Fruit fly (Drosophila melanogaster) whole organism, embryonic: ENCODE results near the gene CG45002.

ENCODE experiments used
- Ada2b ChIP-seq: fragments of 200-800 bp; sonication (Bioruptor generic); IDR thresholded peaks from 2 replicates; pipeline ENCODE4 v1.3.6; 2022; ENCODE audit warnings: missing biosample characterization, missing genetic modification characterization
- Adf1 ChIP-seq: fragments of 200-800 bp; sonication (Bioruptor generic); IDR thresholded peaks from 2 replicates; pipeline ENCODE4 v1.3.6; 2022; ENCODE audit warnings: missing biosample characterization, missing genetic modification characterization
- Atf3 ChIP-seq: fragments of 200-800 bp; sonication (Bioruptor generic); optimal IDR thresholded peaks from 3 replicates; lab custom pipeline; 2016; ENCODE audit warnings: missing biosample characterization, missing genetic modification characterization
- B-H1 ChIP-seq: fragments of 200-800 bp; sonication (Bioruptor generic); IDR thresholded peaks from 3 replicates; pipeline ENCODE4 v1.3.6; 2022; ENCODE audit warnings: missing biosample characterization, missing genetic modification characterization
- Bdp1 ChIP-seq: fragments of 200-800 bp; sonication (Bioruptor generic); optimal IDR thresholded peaks from 3 replicates; lab custom pipeline; 2016; ENCODE audit warnings: missing biosample characterization, missing genetic modification characterization
- CG10209 ChIP-seq: fragments of 200-800 bp; sonication (Bioruptor generic); optimal IDR thresholded peaks from 3 replicates; lab custom pipeline; 2017; ENCODE audit warnings: missing biosample characterization, mild to moderate bottlenecking, missing genetic modification characterization, missing genetic modification reagents
- CG10543 ChIP-seq: fragments of 200-800 bp; sonication (Bioruptor generic); optimal IDR thresholded peaks from 3 replicates; lab custom pipeline; 2017; ENCODE audit warnings: missing biosample characterization, mild to moderate bottlenecking, missing genetic modification characterization, moderate library complexity
- CG12659 ChIP-seq: fragments of 200-800 bp; sonication (Bioruptor generic); optimal IDR thresholded peaks from 3 replicates; lab custom pipeline; 2017; ENCODE audit warnings: mild to moderate bottlenecking, missing biosample characterization, missing genetic modification reagents, missing genetic modification characterization
- CG15696 ChIP-seq: fragments of 200-800 bp; sonication (Bioruptor generic); optimal IDR thresholded peaks from 2 replicates; lab custom pipeline; 2019; ENCODE audit warnings: missing biosample characterization, mild to moderate bottlenecking, missing genetic modification characterization, moderate library complexity
- CG17328 ChIP-seq: fragments of 200-800 bp; sonication (Bioruptor generic); IDR thresholded peaks from 2 replicates; pipeline ENCODE4 v1.3.6; 2022; ENCODE audit warnings: missing biosample characterization, missing genetic modification characterization
- CG4282 ChIP-seq: fragments of 200-800 bp; sonication (Bioruptor generic); optimal IDR thresholded peaks from 2 replicates; lab custom pipeline; 2016; ENCODE audit warnings: missing biosample characterization, missing genetic modification characterization
- CG4328 ChIP-seq: fragments of 200-800 bp; sonication (Bioruptor generic); optimal IDR thresholded peaks from 3 replicates; lab custom pipeline; 2017; ENCODE audit warnings: missing biosample characterization, missing genetic modification reagents, missing genetic modification characterization
- CG43689 ChIP-seq: fragments of 200-800 bp; sonication (Bioruptor generic); IDR thresholded peaks from 2 replicates; pipeline ENCODE4 v1.3.6; 2022; ENCODE audit warnings: missing biosample characterization, missing genetic modification characterization
- CG8359 ChIP-seq: fragments of 200-800 bp; sonication (Bioruptor generic); optimal IDR thresholded peaks from 2 replicates; lab custom pipeline; 2017; ENCODE audit warnings: missing biosample characterization, mild to moderate bottlenecking, missing genetic modification characterization, borderline replicate concordance
- CG9932 ChIP-seq: fragments of 200-800 bp; sonication (Bioruptor generic); IDR thresholded peaks from 2 replicates; pipeline ENCODE4 v1.3.6; 2022; ENCODE audit warnings: missing biosample characterization, missing genetic modification characterization
- Dip2 ChIP-seq: fragments of 200-800 bp; sonication (Bioruptor generic); IDR thresholded peaks from 2 replicates; pipeline ENCODE4 v1.3.6; 2022; ENCODE audit warnings: missing biosample characterization, missing genetic modification characterization
- E2f1 ChIP-seq: fragments of 200-800 bp; sonication (Bioruptor generic); IDR thresholded peaks from 2 replicates; pipeline ENCODE4 v1.3.6; 2022; ENCODE audit warnings: missing biosample characterization, missing genetic modification characterization
- E2f2 ChIP-seq: fragments of 200-800 bp; sonication (Bioruptor generic); IDR thresholded peaks from 2 replicates; pipeline ENCODE4 v1.3.6; 2022; ENCODE audit warnings: missing biosample characterization, missing genetic modification characterization
- Gug ChIP-seq: fragments of 200-800 bp; sonication (Bioruptor generic); IDR thresholded peaks from 4 replicates; pipeline ENCODE4 v1.3.6; 2022; ENCODE audit warnings: missing biosample characterization, missing genetic modification characterization
- H15 ChIP-seq: fragments of 200-800 bp; sonication (Bioruptor generic); IDR thresholded peaks from 3 replicates; pipeline ENCODE4 v1.3.6; 2022; ENCODE audit warnings: missing biosample characterization, missing genetic modification characterization
- HLH4C ChIP-seq: fragments of 200-800 bp; sonication (Bioruptor generic); IDR thresholded peaks from 3 replicates; pipeline ENCODE4 v1.3.6; 2022; ENCODE audit warnings: missing biosample characterization, missing genetic modification characterization; ENCODE audit not compliant: partially characterized antibody
- HLHmδ ChIP-seq: fragments of 200-800 bp; sonication (Bioruptor generic); optimal IDR thresholded peaks from 2 replicates; lab custom pipeline; 2018; ENCODE audit warnings: missing biosample characterization, mild to moderate bottlenecking, missing genetic modification characterization, moderate library complexity
- Hmr ChIP-seq: fragments of 200-800 bp; sonication (Bioruptor generic); optimal IDR thresholded peaks from 3 replicates; lab custom pipeline; 2017; ENCODE audit warnings: mild to moderate bottlenecking, missing biosample characterization, missing genetic modification reagents, missing genetic modification characterization
- MBD-R2 ChIP-seq: fragments of 200-800 bp; sonication (Bioruptor generic); IDR thresholded peaks from 2 replicates; pipeline ENCODE4 v1.3.6; 2022; ENCODE audit warnings: missing biosample characterization, missing genetic modification characterization
- MESR4 ChIP-seq: fragments of 200-800 bp; sonication (Bioruptor generic); optimal IDR thresholded peaks from 2 replicates; lab custom pipeline; 2018; ENCODE audit warnings: missing biosample characterization, mild to moderate bottlenecking, missing genetic modification characterization, moderate library complexity
- Meics ChIP-seq: fragments of 200-800 bp; sonication (Bioruptor generic); optimal IDR thresholded peaks from 2 replicates; lab custom pipeline; 2017; ENCODE audit warnings: missing biosample characterization, mild to moderate bottlenecking, missing genetic modification characterization
- Myb ChIP-seq: fragments of 200-800 bp; sonication (Bioruptor generic); optimal IDR thresholded peaks from 2 replicates; lab custom pipeline; 2016; ENCODE audit warnings: missing biosample characterization, missing genetic modification characterization
- NFAT ChIP-seq: fragments of 200-800 bp; sonication (Bioruptor generic); IDR thresholded peaks from 2 replicates; pipeline ENCODE4 v1.3.6; 2022; ENCODE audit warnings: missing biosample characterization, missing genetic modification characterization
- Ptx1 ChIP-seq: fragments of 200-800 bp; sonication (Bioruptor generic); IDR thresholded peaks from 2 replicates; pipeline ENCODE4 v1.3.6; 2022; ENCODE audit warnings: missing biosample characterization, missing genetic modification characterization
- Spps ChIP-seq: fragments of 200-800 bp; sonication (Bioruptor generic); optimal IDR thresholded peaks from 2 replicates; lab custom pipeline; 2018; ENCODE audit warnings: missing biosample characterization, mild to moderate bottlenecking, missing genetic modification characterization
- ab ChIP-seq: fragments of 200-800 bp; sonication (Bioruptor generic); optimal IDR thresholded peaks from 2 replicates; lab custom pipeline; 2016; ENCODE audit warnings: missing biosample characterization, missing genetic modification characterization
- amos ChIP-seq: fragments of 200-800 bp; sonication (Bioruptor generic); IDR thresholded peaks from 2 replicates; pipeline ENCODE4 v1.3.6; 2022; ENCODE audit warnings: missing biosample characterization, missing genetic modification characterization; ENCODE audit not compliant: partially characterized antibody
- bbx ChIP-seq: fragments of 200-800 bp; sonication (Bioruptor generic); IDR thresholded peaks from 2 replicates; pipeline ENCODE4 v1.3.6; 2022; ENCODE audit warnings: missing biosample characterization, missing genetic modification characterization; ENCODE audit not compliant: partially characterized antibody
- cato ChIP-seq: fragments of 200-800 bp; sonication (Bioruptor generic); optimal IDR thresholded peaks from 2 replicates; lab custom pipeline; 2016; ENCODE audit warnings: missing biosample characterization, missing genetic modification characterization, borderline replicate concordance
- ewg ChIP-seq: fragments of 200-800 bp; sonication (Bioruptor generic); optimal IDR thresholded peaks from 3 replicates; lab custom pipeline; 2017; ENCODE audit warnings: mild to moderate bottlenecking, missing biosample characterization, missing genetic modification reagents, missing genetic modification characterization
- gfzf ChIP-seq: fragments of 200-800 bp; sonication (Bioruptor generic); optimal IDR thresholded peaks from 2 replicates; lab custom pipeline; 2016; ENCODE audit warnings: missing biosample characterization, mild to moderate bottlenecking, missing genetic modification characterization, moderate library complexity
- h ChIP-seq: fragments of >200 bp; optimal IDR thresholded peaks from 2 replicates; lab custom pipeline; 2017
- hbn ChIP-seq: fragments of 200-800 bp; sonication (Bioruptor generic); IDR thresholded peaks from 2 replicates; pipeline ENCODE4 v1.3.6; 2022; ENCODE audit warnings: missing biosample characterization, missing genetic modification characterization; ENCODE audit not compliant: partially characterized antibody
- her ChIP-seq: fragments of 200-800 bp; sonication (Bioruptor generic); optimal IDR thresholded peaks from 2 replicates; lab custom pipeline; 2016; ENCODE audit warnings: missing biosample characterization, missing genetic modification characterization
- insv ChIP-seq, 2 experiments: fragments of 200-800 bp; sonication (Bioruptor generic); optimal IDR thresholded peaks; 3 replicates each; lab custom pipeline; 2016 to 2018; ENCODE audit warnings: missing biosample characterization in 2 of 2, missing genetic modification characterization in 2 of 2
- oc ChIP-seq: fragments of 200-800 bp; sonication (Bioruptor generic); optimal IDR thresholded peaks from 2 replicates; lab custom pipeline; 2018; ENCODE audit warnings: missing biosample characterization, mild to moderate bottlenecking, missing genetic modification characterization, moderate library complexity
- phol ChIP-seq: fragments of 200-800 bp; sonication (Bioruptor generic); optimal IDR thresholded peaks from 3 replicates; lab custom pipeline; 2018; ENCODE audit warnings: missing biosample characterization, mild to moderate bottlenecking, missing genetic modification characterization, moderate library complexity
- psq ChIP-seq: fragments of 200-800 bp; sonication (Bioruptor generic); optimal IDR thresholded peaks from 2 replicates; lab custom pipeline; 2017; ENCODE audit warnings: missing biosample characterization, missing genetic modification characterization
- pzg ChIP-seq: fragments of 200-800 bp; sonication (Bioruptor generic); optimal IDR thresholded peaks from 3 replicates; lab custom pipeline; 2018; ENCODE audit warnings: missing biosample characterization, mild to moderate bottlenecking, missing genetic modification characterization, moderate library complexity
- sima ChIP-seq: fragments of 200-800 bp; sonication (Bioruptor generic); optimal IDR thresholded peaks from 2 replicates; lab custom pipeline; 2016; ENCODE audit warnings: missing biosample characterization, missing genetic modification characterization
- usp ChIP-seq: fragments of >200 bp; optimal IDR thresholded peaks from 2 replicates; lab custom pipeline; 2017; ENCODE audit warnings: missing biosample characterization, missing genetic modification characterization
- wek ChIP-seq: fragments of 200-800 bp; sonication (Bioruptor generic); optimal IDR thresholded peaks from 3 replicates; lab custom pipeline; 2018; ENCODE audit warnings: missing biosample characterization, mild to moderate bottlenecking, missing genetic modification characterization, moderate library complexity
- yki ChIP-seq: fragments of >200 bp; optimal IDR thresholded peaks from 3 replicates; lab custom pipeline; 2018
- zen2 ChIP-seq: fragments of 200-800 bp; sonication (Bioruptor generic); IDR thresholded peaks from 3 replicates; pipeline ENCODE4 v1.3.6; 2022; ENCODE audit warnings: missing biosample characterization, missing genetic modification characterization; ENCODE audit not compliant: partially characterized antibody

Gene CG45002

DNA sequence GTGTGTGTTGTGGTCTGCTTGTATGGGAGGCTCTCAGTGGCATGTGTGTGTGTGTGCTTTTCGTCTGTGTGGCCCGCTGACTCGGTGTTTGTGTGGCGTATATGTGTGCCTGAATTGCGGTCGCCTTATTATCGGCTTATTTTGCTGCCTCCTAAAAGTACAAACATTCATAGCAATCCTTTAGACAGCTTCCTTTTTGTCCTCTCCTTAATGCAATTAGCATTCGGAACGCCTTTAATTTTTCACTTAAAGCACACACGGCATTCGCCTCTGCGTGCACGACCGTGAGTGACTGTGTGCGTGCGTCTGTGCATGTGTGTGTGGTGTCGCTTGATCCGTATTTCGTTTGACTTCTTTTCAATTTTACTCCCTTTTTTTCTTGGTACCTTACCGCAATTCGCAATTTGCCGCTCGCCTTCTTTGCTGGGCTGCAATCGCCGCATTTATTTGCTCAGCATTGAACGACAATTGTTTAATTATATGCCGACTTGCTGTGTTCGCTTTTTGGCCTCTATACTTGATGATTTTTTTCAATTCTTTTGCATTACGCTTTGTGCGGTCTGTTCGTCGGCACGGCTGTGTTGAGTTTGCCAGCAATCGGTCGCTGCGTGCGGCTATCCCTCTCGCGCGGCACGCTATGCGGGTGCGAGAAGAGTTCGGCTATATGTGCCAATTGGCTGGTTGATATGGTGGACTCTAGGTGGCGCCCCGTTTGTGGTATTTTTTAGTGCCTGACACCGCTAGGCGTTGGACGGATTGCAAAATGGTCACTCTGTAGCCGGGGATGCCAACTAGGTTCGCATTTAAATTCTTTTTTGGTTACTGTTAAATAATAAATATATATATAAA lies 11.0 kb upstream of the CG45002 start, which contains the start of gene wcy (continued):
- TF ChIP-seq CG43689 (GFP tag; lab: Robert Waterston, UW) (no peak), amos (0 out of 2 replicates have a peak, but pooled peaks have one; percentile 42), Myb (peak; percentile 21), CG10543 (GFP tag; lab: Kevin White, UChicago) (peak; percentile 35), CG4282 (GFP tag; lab: Kevin White, UChicago) (no peak), her (GFP tag; lab: Kevin White, UChicago) (peak; percentile 53), NFAT (GFP tag; lab: Robert Waterston, UW) (peak; percentile 44; the same call in 1 of the 2 replicates), yki (lab: Kevin White, UChicago) (no peak), Bdp1 (GFP tag; lab: Kevin White, UChicago) (no peak), Spps (tag; lab: Kevin White, UChicago) (no peak), CG8359 (GFP tag; lab: Kevin White, UChicago) (peak; percentile 3), CG12659 (peak; percentile 71), phol (tag; lab: Kevin White, UChicago) (peak; percentile 38), Atf3 (GFP tag; lab: Kevin White, UChicago) (no peak), E2f1 (no peak), oc (no peak), usp (GFP tag; lab: Kevin White, UChicago) (no peak), cato (GFP tag; lab: Kevin White, UChicago) (no peak), Ada2b (0 out of 2 replicates have a peak, but pooled peaks have one; percentile 15), H15 (GFP tag; lab: Robert Waterston, UW) (no peak), CG17328 (GFP tag; lab: Robert Waterston, UW) (peak; percentile 40; the same call in 1 of the 2 replicates), CG10209 (GFP tag; lab: Kevin White, UChicago) (no peak), HLHmδ (GFP tag; lab: Kevin White, UChicago) (peak; percentile 3), ewg (GFP tag; lab: Kevin White, UChicago) (no peak), CG15696 (tag; lab: Kevin White, UChicago) (no peak), zen2 (GFP tag; lab: Robert Waterston, UW) (0 out of 3 replicates have a peak, but pooled peaks have one; percentile 48), Gug (GFP tag; lab: Robert Waterston, UW) (no peak), MBD-R2 (GFP tag; lab: Robert Waterston, UW) (peak; percentile 45; the same call in 1 of the 2 replicates), Dip2 (GFP tag; lab: Robert Waterston, UW) (no peak), HLH4C (GFP tag; lab: Robert Waterston, UW) (0 out of 3 replicates have a peak, but pooled peaks have one; percentile 27), sima (GFP tag; lab: Kevin White, UChicago) (no peak), B-H1 (GFP tag; lab: Robert Waterston, UW) (no peak), ab (GFP tag; lab: Kevin White, UChicago) (no peak), insv (GFP tag; optimal IDR thresholded peaks at IDR 0.05; lab: Kevin White, UChicago) (no peak), h (no peak), MESR4 (GFP tag; lab: Kevin White, UChicago) (peak; percentile 53), pzg (peak; percentile 94), Meics (GFP tag; lab: Kevin White, UChicago) (no peak), Ptx1 (GFP tag; lab: Robert Waterston, UW) (no peak), Adf1 (GFP tag; lab: Robert Waterston, UW) (peak; percentile 20; the same call in 1 of the 2 replicates), bbx (GFP tag; lab: Robert Waterston, UW) (no peak), CG9932 (GFP tag; lab: Robert Waterston, UW) (peak; percentile 40; the same call in 1 of the 2 replicates), CG4328 (GFP tag; lab: Kevin White, UChicago) (no peak), wek (GFP tag; lab: Kevin White, UChicago) (peak; percentile 29), hbn (GFP tag; lab: Robert Waterston, UW) (no peak; the same call in 1 of the 2 replicates), Hmr (GFP tag; lab: Kevin White, UChicago) (no peak), gfzf (GFP tag; lab: Kevin White, UChicago) (peak; percentile 91), E2f2 (peak; percentile 50), psq (GFP tag; lab: Kevin White, UChicago) (peak; percentile 98)
